Worm (Caenorhabditis elegans) whole organism, midembryonic: ENCODE data around the gene lys-7.

Experiments
- T22C8.4 ChIP-seq: fragments of 200-800 bp; sonication (Bioruptor generic); IDR thresholded peaks from 2 replicates; pipeline ENCODE4 v1.3.6; 2022; ENCODE audit warnings: missing genetic modification characterization, missing compliant biosample characterization
- cog-1 ChIP-seq: sonication (generic microtip); optimal IDR thresholded peaks from 2 replicates; lab custom pipeline; 2016; ENCODE audit warnings: missing genetic modification characterization, missing compliant biosample characterization
- flt-1 ChIP-seq: fragments of 200-800 bp; sonication (Bioruptor generic); IDR thresholded peaks from 2 replicates; pipeline ENCODE4 v1.3.6; 2022; ENCODE audit warnings: missing genetic modification characterization, missing compliant biosample characterization
- klf-2 ChIP-seq: fragments of 200-800 bp; sonication (Bioruptor generic); conservative IDR thresholded peaks from 2 replicates; pipeline ENCODE4 v1.3.6; 2022; ENCODE audit warnings: missing genetic modification reagents, missing genetic modification characterization, missing compliant biosample characterization
- med-1 ChIP-seq: sonication (generic microtip); optimal IDR thresholded peaks from 2 replicates; lab custom pipeline; 2017; ENCODE audit warnings: missing genetic modification characterization, mild to moderate bottlenecking, missing compliant biosample characterization, antibody characterized with exemption, missing genetic modification reagents; ENCODE audit not compliant: insufficient read depth
- ref-1 ChIP-seq: fragments of 200-800 bp; sonication (Bioruptor generic); conservative IDR thresholded peaks from 2 replicates; pipeline ENCODE4 v1.3.6; 2022; ENCODE audit warnings: missing genetic modification reagents, missing genetic modification characterization, missing compliant biosample characterization
- tab-1 ChIP-seq: fragments of 200-800 bp; sonication (Bioruptor generic); IDR thresholded peaks from 2 replicates; pipeline ENCODE4 v1.3.6; 2022; ENCODE audit warnings: missing genetic modification characterization, missing compliant biosample characterization
- ztf-23 ChIP-seq: fragments of 200-800 bp; sonication (Bioruptor generic); IDR thresholded peaks from 2 replicates; pipeline ENCODE4 v1.3.6; 2022; ENCODE audit warnings: missing genetic modification reagents, missing genetic modification characterization, missing compliant biosample characterization
- ztf-29 ChIP-seq: fragments of 200-800 bp; sonication (Bioruptor generic); IDR thresholded peaks from 2 replicates; pipeline ENCODE4 v1.3.6; 2022; ENCODE audit warnings: missing genetic modification reagents, missing genetic modification characterization, missing compliant biosample characterization

Gene lys-7

DNA sequence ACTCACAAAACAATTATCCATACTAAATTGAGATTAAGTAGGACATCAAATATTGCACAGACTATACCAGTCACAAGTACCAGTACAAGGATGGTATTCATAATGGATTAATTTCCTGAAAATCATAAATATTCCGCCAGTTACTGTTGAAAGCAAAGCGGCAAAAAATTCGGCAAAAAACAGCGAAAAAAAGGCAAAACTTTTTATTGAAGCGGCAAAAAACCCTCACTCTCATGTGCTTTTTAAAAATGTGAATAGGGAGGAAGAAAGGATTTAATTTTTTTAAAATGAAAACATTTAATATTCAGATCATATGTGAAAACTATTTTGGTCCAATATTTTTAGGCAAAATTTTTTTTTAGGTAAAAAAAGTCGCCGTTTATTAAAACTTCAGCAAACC is 11.6 kb downstream of the lys-7 start, which contains the start of gene srbc-29:
Gene srbc-29 (minus strand): TSS at position 101 of the 400 bp plus-strand sequence.
- TF ChIP-seq cog-1 (no peak), med-1 (GFP tag; lab: Kevin White, UChicago) (no peak), ztf-23 (GFP tag; lab: Robert Waterston, UW) (no peak), T22C8.4 (GFP tag; lab: Robert Waterston, UW) (no peak), klf-2 (GFP tag; lab: Robert Waterston, UW) (no peak)

DNA sequence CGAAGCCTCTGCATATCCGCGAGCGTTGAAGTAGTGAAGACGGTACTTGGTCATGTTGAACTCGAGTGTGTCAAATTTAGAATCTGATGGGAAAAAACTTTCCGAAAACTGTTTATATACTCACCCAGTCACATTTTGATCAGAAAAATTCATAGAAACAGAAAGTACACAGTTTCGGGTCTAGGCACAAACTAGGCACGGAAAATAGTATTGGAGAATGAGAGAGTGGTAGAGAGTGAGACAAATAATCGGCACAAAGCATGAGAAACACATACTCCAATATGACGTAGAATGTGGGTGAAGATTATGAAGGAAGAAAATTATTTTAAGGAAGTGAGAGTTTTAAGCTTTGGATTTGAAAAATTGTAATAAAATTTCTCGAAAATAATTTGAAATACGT is 14.0 kb downstream of the lys-7 start, which contains the start of gene gst-33:
Gene gst-33 (minus strand): TSS at position 127 of the 400 bp plus-strand sequence.
- no peak for TF ChIP-seq cog-1
- no peak for TF ChIP-seq klf-2 (GFP tag; lab: Robert Waterston, UW)
- TF ChIP-seq tab-1 (GFP tag; lab: Robert Waterston, UW) = no peak
- no peak for TF ChIP-seq flt-1 (GFP tag; lab: Robert Waterston, UW)
- no peak for TF ChIP-seq med-1 (GFP tag; lab: Kevin White, UChicago)
- TF ChIP-seq ztf-23 (GFP tag; lab: Robert Waterston, UW) = no peak
- TF ChIP-seq ztf-29 (GFP tag; lab: Robert Waterston, UW) = no peak

DNA sequence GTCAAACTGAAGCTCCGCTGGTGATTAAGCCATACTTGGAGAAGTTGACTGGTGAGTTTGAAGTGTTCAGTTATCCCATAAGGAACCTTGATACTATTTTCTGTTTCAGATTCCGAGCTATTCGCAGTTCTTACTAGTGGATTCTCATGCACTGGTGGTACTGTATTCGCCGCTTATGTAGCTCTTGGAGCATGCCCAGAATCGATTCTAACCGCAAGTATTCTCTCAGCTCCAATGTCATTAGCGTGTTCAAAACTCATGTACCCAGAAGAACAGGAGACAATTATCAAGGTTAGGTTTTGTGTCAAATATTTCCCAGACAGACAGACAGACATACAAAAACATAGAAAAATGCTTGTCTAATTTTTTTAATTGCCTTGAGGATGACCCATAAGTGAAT is 17.5 kb downstream of the lys-7 start:
- TF ChIP-seq klf-2 (GFP tag; lab: Robert Waterston, UW) (no peak), tab-1 (GFP tag; lab: Robert Waterston, UW) (no peak), ztf-23 (GFP tag; lab: Robert Waterston, UW) (no peak), T22C8.4 (GFP tag; lab: Robert Waterston, UW) (no peak), med-1 (GFP tag; lab: Kevin White, UChicago) (no peak), ztf-29 (GFP tag; lab: Robert Waterston, UW) (no peak), ref-1 (GFP tag; lab: Robert Waterston, UW) (no peak), cog-1 (no peak), flt-1 (GFP tag; lab: Robert Waterston, UW) (no peak)

DNA sequence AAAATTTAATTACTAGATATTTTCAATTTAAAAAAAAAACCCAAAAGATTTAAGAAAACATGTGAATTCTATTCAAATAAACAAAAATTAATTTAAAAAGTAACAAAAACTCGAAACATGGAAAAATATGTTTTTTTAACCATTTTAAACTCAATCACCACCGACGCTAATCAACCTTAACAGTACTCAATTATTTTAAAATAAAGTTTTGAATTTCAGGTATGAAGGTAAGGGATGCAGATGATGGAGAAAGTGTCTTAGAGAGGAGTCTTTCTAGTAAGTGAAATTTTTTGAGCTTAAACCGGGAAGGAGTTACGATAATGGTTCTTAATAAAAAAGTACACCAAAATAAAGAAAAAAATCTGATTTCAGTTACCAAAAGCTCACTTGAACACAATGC is 18.9 kb downstream of the lys-7 start, which contains the start of gene slc-28.1:
Gene slc-28.1 (plus strand): TSS at position 301 of the 400 bp plus-strand sequence.
- TF ChIP-seq tab-1 (GFP tag; lab: Robert Waterston, UW) = no peak

DNA sequence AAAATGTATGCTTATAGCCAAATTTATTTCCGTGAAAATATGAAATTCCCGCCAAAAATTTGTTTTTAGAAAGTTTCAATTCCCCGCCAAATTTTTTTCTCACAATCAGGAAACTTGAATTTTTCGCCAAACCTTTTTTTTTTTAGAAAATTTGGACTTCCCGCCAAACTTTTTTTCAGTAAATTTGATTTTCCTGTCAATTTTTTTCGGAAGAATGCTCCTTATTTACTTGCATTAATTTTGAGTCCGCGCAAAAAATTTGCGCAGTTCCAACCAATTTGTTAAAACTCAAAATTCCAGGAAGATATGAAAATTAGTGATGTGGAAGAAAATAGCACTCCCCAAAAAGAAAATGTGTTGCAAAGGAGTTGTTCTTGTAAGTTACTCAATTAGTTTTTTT is 22.5 kb downstream of the lys-7 start, which contains the start of gene slc-28.2:
Gene slc-28.2 (plus strand): TSS at position 301 of the 400 bp plus-strand sequence.
- TF ChIP-seq ztf-23 (GFP tag; lab: Robert Waterston, UW) (no peak), ztf-29 (GFP tag; lab: Robert Waterston, UW) (no peak), T22C8.4 (GFP tag; lab: Robert Waterston, UW) (no peak), ref-1 (GFP tag; lab: Robert Waterston, UW) (no peak), flt-1 (GFP tag; lab: Robert Waterston, UW) (no peak), tab-1 (GFP tag; lab: Robert Waterston, UW) (no peak), cog-1 (no peak), med-1 (GFP tag; lab: Kevin White, UChicago) (no peak), klf-2 (GFP tag; lab: Robert Waterston, UW) (no peak)

DNA sequence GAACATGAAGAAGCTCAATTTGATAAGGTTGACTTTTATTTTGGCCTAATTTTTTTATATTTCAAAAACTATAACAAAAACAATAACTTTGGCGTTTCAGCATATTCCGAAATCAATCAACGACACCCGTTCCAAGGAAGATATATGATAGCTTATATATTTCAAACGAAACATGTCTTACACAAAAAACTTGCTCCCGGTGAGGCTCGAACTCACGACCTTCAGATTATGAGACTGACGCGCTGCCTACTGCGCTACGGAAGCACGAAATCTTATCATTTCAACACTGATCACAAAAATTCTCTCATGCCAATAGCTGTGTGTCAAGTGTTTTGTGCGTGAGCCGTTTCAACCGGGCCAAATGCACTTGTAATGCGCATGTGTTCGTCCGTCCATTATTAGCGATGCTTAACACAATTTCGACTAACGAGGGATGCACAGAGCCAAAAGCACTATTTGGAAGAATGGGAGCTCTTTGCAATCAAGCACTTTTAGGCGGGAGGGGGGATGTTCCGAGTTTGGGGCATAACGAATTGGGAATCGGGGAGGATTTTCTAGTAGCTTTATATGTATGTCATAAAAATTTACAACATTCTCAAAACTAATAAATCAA is 27.2 kb downstream of the lys-7 start:
- TF ChIP-seq med-1 (GFP tag; lab: Kevin White, UChicago) (no peak), ref-1 (GFP tag; lab: Robert Waterston, UW) (no peak), cog-1 (no peak), tab-1 (GFP tag; lab: Robert Waterston, UW) (no peak), klf-2 (GFP tag; lab: Robert Waterston, UW) (no peak), ztf-23 (GFP tag; lab: Robert Waterston, UW) (no peak), flt-1 (GFP tag; lab: Robert Waterston, UW) (no peak), ztf-29 (GFP tag; lab: Robert Waterston, UW) (no peak), T22C8.4 (GFP tag; lab: Robert Waterston, UW) (no peak)

DNA sequence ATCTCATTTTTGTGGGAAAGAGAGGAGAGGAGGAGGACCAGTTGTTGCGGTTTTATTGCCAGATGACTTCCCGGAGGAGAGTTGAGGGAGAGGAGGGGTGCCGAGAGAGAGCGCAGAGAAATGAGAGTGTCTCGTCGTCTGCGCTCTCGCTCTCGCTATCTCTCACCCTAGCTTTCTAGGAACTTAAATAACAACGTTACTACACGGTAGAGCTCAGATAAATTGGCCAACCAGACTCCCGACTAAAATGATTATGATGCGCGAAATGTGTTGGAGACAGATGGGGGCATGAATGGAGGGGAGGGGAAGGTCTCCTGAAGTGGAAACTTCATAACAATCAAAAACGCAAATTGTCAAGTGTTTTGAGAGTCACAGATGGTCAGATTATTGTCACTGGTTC is 27.8 kb downstream of the lys-7 start:
- no peak for TF ChIP-seq ztf-29 (GFP tag; lab: Robert Waterston, UW)
- TF ChIP-seq flt-1 (GFP tag; lab: Robert Waterston, UW) = no peak
- TF ChIP-seq T22C8.4 (GFP tag; lab: Robert Waterston, UW) = no peak
- no peak for TF ChIP-seq med-1 (GFP tag; lab: Kevin White, UChicago)
- TF ChIP-seq cog-1 = no peak
- no peak for TF ChIP-seq ztf-23 (GFP tag; lab: Robert Waterston, UW)
- no peak for TF ChIP-seq klf-2 (GFP tag; lab: Robert Waterston, UW)
- TF ChIP-seq ref-1 (GFP tag; lab: Robert Waterston, UW) = no peak
- no peak for TF ChIP-seq tab-1 (GFP tag; lab: Robert Waterston, UW)

DNA sequence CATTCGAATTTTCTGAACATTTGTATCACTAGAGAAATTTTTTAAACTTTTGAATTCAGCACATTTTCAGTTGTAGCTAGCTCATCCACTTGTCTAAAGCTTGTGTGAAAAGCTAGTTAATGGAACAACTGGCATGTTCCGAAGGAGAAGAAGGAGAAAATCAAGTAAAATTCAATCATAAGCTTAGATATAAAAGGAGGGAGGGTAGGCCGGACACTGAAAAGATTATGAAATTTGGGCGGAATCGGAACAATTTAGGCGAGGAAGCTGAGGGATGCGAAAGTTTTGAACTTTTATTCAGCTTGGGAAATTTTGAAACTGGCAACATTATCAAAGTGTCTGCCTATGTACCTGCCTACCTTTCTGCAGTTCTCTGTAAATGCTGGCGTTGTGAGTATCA is 29.9 kb downstream of the lys-7 start:
- no peak for TF ChIP-seq klf-2 (GFP tag; lab: Robert Waterston, UW)

DNA sequence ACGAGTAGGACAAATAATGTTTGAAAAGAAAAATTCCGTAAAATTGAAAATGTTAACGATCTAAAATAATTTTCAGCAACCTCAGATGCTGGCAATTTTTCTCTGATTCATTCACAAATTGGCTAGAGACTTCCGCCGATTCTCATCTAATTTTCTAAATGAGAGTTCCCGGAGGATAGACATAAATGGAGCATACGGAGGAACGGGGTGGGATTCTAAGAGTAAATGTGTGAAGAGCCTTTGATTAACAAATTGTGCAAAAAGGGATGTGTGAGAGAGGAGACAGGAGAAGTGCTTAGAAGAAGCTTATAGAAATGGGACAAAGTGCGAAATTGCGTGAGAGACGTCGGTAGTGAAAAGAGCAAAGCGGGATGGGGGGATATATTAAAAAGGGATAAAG is 30.8 kb downstream of the lys-7 start:
- no peak for TF ChIP-seq ztf-29 (GFP tag; lab: Robert Waterston, UW)
- TF ChIP-seq flt-1 (GFP tag; lab: Robert Waterston, UW) = no peak
- TF ChIP-seq cog-1 = no peak
- no peak for TF ChIP-seq med-1 (GFP tag; lab: Kevin White, UChicago)
- no peak for TF ChIP-seq T22C8.4 (GFP tag; lab: Robert Waterston, UW)
- TF ChIP-seq tab-1 (GFP tag; lab: Robert Waterston, UW) = no peak
- TF ChIP-seq ztf-23 (GFP tag; lab: Robert Waterston, UW) = no peak
- no peak for TF ChIP-seq ref-1 (GFP tag; lab: Robert Waterston, UW)
- TF ChIP-seq klf-2 (GFP tag; lab: Robert Waterston, UW) = no peak

DNA sequence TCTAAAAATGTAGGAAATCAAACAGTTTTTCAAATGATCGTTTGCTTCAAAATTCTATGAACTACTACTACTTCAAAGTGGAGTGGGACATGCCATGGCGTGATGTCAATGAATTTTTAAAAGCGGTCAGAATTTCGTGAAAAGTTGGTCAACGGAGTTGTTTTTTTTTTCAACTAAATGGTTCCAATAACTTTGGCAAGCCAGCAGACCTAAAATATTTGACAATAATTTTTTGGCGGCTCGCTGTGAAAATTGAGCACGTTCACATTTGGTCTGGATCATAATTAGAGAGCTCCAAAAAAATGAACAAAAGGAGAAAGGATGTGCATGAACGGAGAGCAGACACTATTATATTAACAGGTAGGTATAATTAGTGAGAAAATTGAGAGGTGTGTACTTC is 32.0 kb downstream of the lys-7 start:
- no peak for TF ChIP-seq ref-1 (GFP tag; lab: Robert Waterston, UW)
- TF ChIP-seq tab-1 (GFP tag; lab: Robert Waterston, UW) = no peak
- TF ChIP-seq T22C8.4 (GFP tag; lab: Robert Waterston, UW) = no peak
- TF ChIP-seq cog-1 = no peak
- no peak for TF ChIP-seq ztf-29 (GFP tag; lab: Robert Waterston, UW)
- no peak for TF ChIP-seq klf-2 (GFP tag; lab: Robert Waterston, UW)
- no peak for TF ChIP-seq flt-1 (GFP tag; lab: Robert Waterston, UW)
- TF ChIP-seq ztf-23 (GFP tag; lab: Robert Waterston, UW) = no peak
- TF ChIP-seq med-1 (GFP tag; lab: Kevin White, UChicago) = no peak
